Worm (Caenorhabditis elegans): ENCODE measurements around the gene pei-2.

ce11 chrV:1021456-1021855 is 1.8 kb downstream of the pei-2 start:
- TF ChIP-seq aly-2 (tag; optimal IDR thresholded peaks at IDR 0.05) (no peak), ztf-11 (tag; optimal IDR thresholded peaks at IDR 0.05) (no peak), elt-2 (tag; optimal IDR thresholded peaks at IDR 0.05) (no peak), nhr-11 (tag; optimal IDR thresholded peaks at IDR 0.05) (no peak), unc-39 (tag; optimal IDR thresholded peaks at IDR 0.05) (no peak), nhr-77 (tag; optimal IDR thresholded peaks at IDR 0.05) (no peak), snpc-4 (tag; optimal IDR thresholded peaks at IDR 0.05) (no peak), lin-39 (tag; optimal IDR thresholded peaks at IDR 0.05) (no peak), sea-2 (GFP tag; optimal IDR thresholded peaks at IDR 0.05) (no peak), ceh-28 (tag; optimal IDR thresholded peaks at IDR 0.05) (no peak), zag-1 (tag; optimal IDR thresholded peaks at IDR 0.05) (no peak)

Measured in whole organism, L3 larva.